Fruit fly (Drosophila melanogaster) whole organism, wandering third instar larva: ENCODE measurements around the gene nau.

Experiments used
- Abd-B ChIP-seq: fragments of >200 bp; optimal IDR thresholded peaks from 2 replicates; lab custom pipeline; 2017; ENCODE audit warnings: missing biosample characterization, missing genetic modification characterization
- CrebA ChIP-seq: fragments of 200-800 bp; sonication (Bioruptor generic); optimal IDR thresholded peaks from 2 replicates; lab custom pipeline; 2016; ENCODE audit warnings: missing biosample characterization, mild to moderate bottlenecking, missing genetic modification characterization, borderline replicate concordance
- Dif ChIP-seq: fragments of 200-275, 200-300 bp; sonication (Bioruptor generic); optimal IDR thresholded peaks from 2 replicates; lab custom pipeline; 2018; ENCODE audit warnings: missing biosample characterization, missing genetic modification characterization; ENCODE audit not compliant: partially characterized antibody
- GATAd ChIP-seq: sonication (Bioruptor generic); optimal IDR thresholded peaks from 2 replicates; lab custom pipeline; 2016; ENCODE audit warnings: missing biosample characterization, missing genetic modification characterization
- HLH106 ChIP-seq: fragments of 200-800 bp; optimal IDR thresholded peaks from 3 replicates; lab custom pipeline; 2019; ENCODE audit warnings: missing biosample characterization, mild to moderate bottlenecking, missing genetic modification characterization, moderate library complexity
- Hnf4 ChIP-seq: fragments of 200-800 bp; sonication (Bioruptor generic); optimal IDR thresholded peaks from 2 replicates; lab custom pipeline; 2016; ENCODE audit warnings: missing biosample characterization, mild to moderate bottlenecking, missing genetic modification characterization
- Hr78 ChIP-seq: fragments of >200 bp; optimal IDR thresholded peaks from 2 replicates; lab custom pipeline; 2017; ENCODE audit warnings: missing biosample characterization, missing genetic modification characterization
- Hr83 ChIP-seq: fragments of 200-300 bp; sonication (Bioruptor generic); optimal IDR thresholded peaks from 2 replicates; lab custom pipeline; 2016; ENCODE audit warnings: missing biosample characterization, mild to moderate bottlenecking, missing genetic modification characterization, moderate library complexity; ENCODE audit not compliant: poor library complexity, severe bottlenecking
- Jra ChIP-seq: sonication (Bioruptor generic); optimal IDR thresholded peaks from 2 replicates; lab custom pipeline; 2016; ENCODE audit warnings: missing biosample characterization, missing genetic modification characterization
- Myc ChIP-seq: fragments of >200 bp; optimal IDR thresholded peaks from 2 replicates; lab custom pipeline; 2017
- N ChIP-seq: fragments of >200 bp; optimal IDR thresholded peaks from 2 replicates; lab custom pipeline; 2018; ENCODE audit warnings: missing biosample characterization, missing external identifiers, missing genetic modification characterization
- OdsH ChIP-seq: fragments of 200-800 bp; sonication (Bioruptor generic); optimal IDR thresholded peaks from 2 replicates; lab custom pipeline; 2016; ENCODE audit warnings: missing biosample characterization, mild to moderate bottlenecking, missing genetic modification characterization
- Rel ChIP-seq, 2 experiments: fragments of 200-800 bp; sonication (Bioruptor generic) in 1 of 2; optimal IDR thresholded peaks; 2 replicates in 1 of 2; 3 replicates in 1 of 2; lab custom pipeline; 2016 to 2019; ENCODE audit warnings: mild to moderate bottlenecking in 2 of 2, missing biosample characterization in 2 of 2, missing genetic modification characterization in 2 of 2, moderate library complexity in 1 of 2
- Sp1 ChIP-seq: fragments of 200-800 bp; sonication (Bioruptor generic); optimal IDR thresholded peaks from 3 replicates; lab custom pipeline; 2019; ENCODE audit warnings: missing biosample characterization, mild to moderate bottlenecking, missing genetic modification characterization, moderate library complexity
- Vsx2 ChIP-seq: fragments of 200-300, 225-300 bp; sonication (Bioruptor generic); optimal IDR thresholded peaks from 2 replicates; lab custom pipeline; 2018; ENCODE audit warnings: missing biosample characterization, missing genetic modification characterization; ENCODE audit not compliant: partially characterized antibody
- br ChIP-seq: fragments of 200-800 bp; sonication (Bioruptor generic); optimal IDR thresholded peaks from 2 replicates; lab custom pipeline; 2016; ENCODE audit warnings: missing biosample characterization, missing genetic modification characterization
- brk ChIP-seq: fragments of 200-800 bp; sonication (Bioruptor generic); optimal IDR thresholded peaks from 2 replicates; lab custom pipeline; 2016; ENCODE audit warnings: missing biosample characterization, mild to moderate bottlenecking, missing genetic modification characterization
- dmrt93B ChIP-seq: fragments of 200-800 bp; sonication (Bioruptor generic); optimal IDR thresholded peaks from 2 replicates; lab custom pipeline; 2018; ENCODE audit warnings: missing biosample characterization, mild to moderate bottlenecking, missing genetic modification characterization
- dsf ChIP-seq: sonication (Bioruptor generic); optimal IDR thresholded peaks from 2 replicates; lab custom pipeline; 2016; ENCODE audit warnings: missing biosample characterization, missing genetic modification characterization, borderline replicate concordance
- ey ChIP-seq: fragments of 200-800 bp; sonication (Bioruptor generic); optimal IDR thresholded peaks from 2 replicates; lab custom pipeline; 2016; ENCODE audit warnings: missing biosample characterization, missing genetic modification characterization
- foxo ChIP-seq, 2 experiments: fragments of 200-800 bp; sonication (Bioruptor generic); optimal IDR thresholded peaks; 2 replicates in 1 of 2; 3 replicates in 1 of 2; lab custom pipeline; 2016 to 2017; ENCODE audit warnings: missing biosample characterization in 2 of 2, missing genetic modification characterization in 2 of 2
- fru ChIP-seq: fragments of 200-800 bp; sonication (Bioruptor generic); optimal IDR thresholded peaks from 3 replicates; lab custom pipeline; 2016; ENCODE audit warnings: missing biosample characterization, mild to moderate bottlenecking, missing genetic modification characterization
- h ChIP-seq: fragments of 200-800 bp; sonication (Bioruptor generic); optimal IDR thresholded peaks from 3 replicates; lab custom pipeline; 2016; ENCODE audit warnings: missing biosample characterization, mild to moderate bottlenecking, missing genetic modification characterization
- pan ChIP-seq: fragments of >200 bp; optimal IDR thresholded peaks from 2 replicates; lab custom pipeline; 2017
- psq ChIP-seq: fragments of 200-800 bp; sonication (Bioruptor generic); optimal IDR thresholded peaks from 3 replicates; lab custom pipeline; 2017; ENCODE audit warnings: missing biosample characterization, mild to moderate bottlenecking, missing genetic modification characterization, moderate library complexity
- rgr ChIP-seq: fragments of 200-800 bp; sonication (Bioruptor generic); optimal IDR thresholded peaks from 3 replicates; lab custom pipeline; 2016; ENCODE audit warnings: missing biosample characterization, mild to moderate bottlenecking, missing genetic modification characterization
- sage ChIP-seq: fragments of 200-800 bp; sonication (Bioruptor generic); optimal IDR thresholded peaks from 2 replicates; lab custom pipeline; 2016; ENCODE audit warnings: missing biosample characterization, mild to moderate bottlenecking, missing genetic modification characterization
- sv ChIP-seq: fragments of 200-800 bp; sonication (Bioruptor generic); optimal IDR thresholded peaks from 3 replicates; lab custom pipeline; 2016; ENCODE audit warnings: missing biosample characterization, missing genetic modification characterization
- tai ChIP-seq: sonication (Bioruptor generic); optimal IDR thresholded peaks from 2 replicates; lab custom pipeline; 2016; ENCODE audit warnings: missing biosample characterization, missing genetic modification characterization
- usp ChIP-seq: fragments of >200 bp; optimal IDR thresholded peaks from 2 replicates; lab custom pipeline; 2017; ENCODE audit warnings: missing biosample characterization, missing genetic modification characterization
- woc ChIP-seq: sonication (Bioruptor generic); optimal IDR thresholded peaks from 2 replicates; lab custom pipeline; 2016; ENCODE audit warnings: missing biosample characterization, mild to moderate bottlenecking, missing genetic modification characterization

nau gene

dm6 chr3R:23733771-23734170 is 15.6 kb upstream of the nau start:
- TF ChIP-seq Vsx2 (no peak), dsf (GFP tag; lab: Kevin White, UChicago) (no peak), dmrt93B (no peak), h (GFP tag; lab: Kevin White, UChicago) (no peak), Myc (lab: Kevin White, UChicago) (no peak), Abd-B (no peak), brk (GFP tag; lab: Kevin White, UChicago) (no peak)
- TF ChIP-seq, all 38 proteins: peak for 0

- peak; percentile 2 for TF ChIP-seq psq
- TF ChIP-seq br (GFP tag; lab: Kevin White, UChicago) = peak; percentile 20
- peak; percentile 28 for TF ChIP-seq Dif
- TF ChIP-seq tai (GFP tag; lab: Kevin White, UChicago) = peak; percentile 6
- peak; percentile 36 for TF ChIP-seq h (GFP tag; lab: Kevin White, UChicago)
- no peak for TF ChIP-seq woc (GFP tag; lab: Kevin White, UChicago)
- peak; percentile 10 for TF ChIP-seq fru (GFP tag; lab: Kevin White, UChicago)
- TF ChIP-seq dmrt93B = no peak
- no peak for TF ChIP-seq Abd-B
- no peak for TF ChIP-seq N (GFP tag; lab: Kevin White, UChicago)
- peak; percentile 79 for TF ChIP-seq Vsx2
- no peak for TF ChIP-seq pan (lab: Kevin White, UChicago)
- no peak for TF ChIP-seq rgr
- TF ChIP-seq Hnf4 = peak; percentile 9
- TF ChIP-seq CrebA (GFP tag; lab: Kevin White, UChicago) = no peak
- peak; percentile 2 for TF ChIP-seq Jra (GFP tag; lab: Kevin White, UChicago)
- no peak for TF ChIP-seq sv
- no peak for TF ChIP-seq Rel (GFP tag; optimal IDR thresholded peaks at IDR 0.05; lab: Kevin White, UChicago)
- TF ChIP-seq Rel (tag; optimal IDR thresholded peaks at IDR 0.05; lab: Kevin White, UChicago) = peak; percentile 26
- TF ChIP-seq, all 38 proteins: peak for 10
These were observed 14.9 kb upstream of the nau start, which contains the start of the genes Hmgcr and Rpn9 for dm6 chr3R:23732990-23733512. Gene Hmgcr (plus strand): TSS chr3R:23733324. Gene Rpn9 (minus strand): TSS chr3R:23733462.

dm6 chr3R:23732533-23732932 is 14.4 kb upstream of the nau start:
- TF ChIP-seq Dif (no peak), psq (no peak), CrebA (GFP tag; lab: Kevin White, UChicago) (no peak), woc (GFP tag; lab: Kevin White, UChicago) (no peak)
- TF ChIP-seq, all 38 proteins: peak for 0

dm6 chr3R:23730472-23730801 is 12.3 kb upstream of the nau start:
- TF ChIP-seq Rel (GFP tag; optimal IDR thresholded peaks at IDR 0.05; lab: Kevin White, UChicago) (no peak), Rel (tag; optimal IDR thresholded peaks at IDR 0.05; lab: Kevin White, UChicago) (peak; percentile 97), h (GFP tag; lab: Kevin White, UChicago) (no peak)

- peak; percentile 9 for TF ChIP-seq Sp1 (GFP tag; lab: Kevin White, UChicago)
- no peak for TF ChIP-seq GATAd (GFP tag; lab: Kevin White, UChicago)
- TF ChIP-seq sage (GFP tag; lab: Kevin White, UChicago) = no peak
- peak; percentile 40 for TF ChIP-seq Dif
- no peak for TF ChIP-seq usp (GFP tag; lab: Kevin White, UChicago)
- TF ChIP-seq psq = no peak
- TF ChIP-seq Hr78 (GFP tag; lab: Kevin White, UChicago) = no peak
- no peak for TF ChIP-seq ey (GFP tag; lab: Kevin White, UChicago)
- TF ChIP-seq h (GFP tag; lab: Kevin White, UChicago) = peak; percentile 40
- TF ChIP-seq brk (GFP tag; lab: Kevin White, UChicago) = peak; percentile 52
- peak in 1 of 2 experiments; percentile 15 for TF ChIP-seq foxo (GFP tag; optimal IDR thresholded peaks at IDR 0.05; lab: Kevin White, UChicago)
- no peak for TF ChIP-seq Hr83 (GFP tag; lab: Kevin White, UChicago)
- no peak for TF ChIP-seq pan (lab: Kevin White, UChicago)
- no peak for TF ChIP-seq tai (GFP tag; lab: Kevin White, UChicago)
- TF ChIP-seq OdsH (GFP tag; lab: Kevin White, UChicago) = no peak
- no peak for TF ChIP-seq Rel (GFP tag; optimal IDR thresholded peaks at IDR 0.05; lab: Kevin White, UChicago)
- TF ChIP-seq Rel (tag; optimal IDR thresholded peaks at IDR 0.05; lab: Kevin White, UChicago) = peak; percentile 5
- TF ChIP-seq HLH106 (tag; lab: Kevin White, UChicago) = peak; percentile 8
- no peak for TF ChIP-seq dsf (GFP tag; lab: Kevin White, UChicago)
- TF ChIP-seq Hnf4 = peak; percentile 2
- no peak for TF ChIP-seq Abd-B
- no peak for TF ChIP-seq dmrt93B
- TF ChIP-seq fru (GFP tag; lab: Kevin White, UChicago) = peak; percentile 14
- peak; percentile 14 for TF ChIP-seq br (GFP tag; lab: Kevin White, UChicago)
- TF ChIP-seq woc (GFP tag; lab: Kevin White, UChicago) = no peak
- TF ChIP-seq, all 38 proteins: peak for 10
These were observed 11.7 kb upstream of the nau start for dm6 chr3R:23729632-23730471.
